Worm (Caenorhabditis elegans): ENCODE results near the gene ZK262.4.

ZK262.4 gene

DNA sequence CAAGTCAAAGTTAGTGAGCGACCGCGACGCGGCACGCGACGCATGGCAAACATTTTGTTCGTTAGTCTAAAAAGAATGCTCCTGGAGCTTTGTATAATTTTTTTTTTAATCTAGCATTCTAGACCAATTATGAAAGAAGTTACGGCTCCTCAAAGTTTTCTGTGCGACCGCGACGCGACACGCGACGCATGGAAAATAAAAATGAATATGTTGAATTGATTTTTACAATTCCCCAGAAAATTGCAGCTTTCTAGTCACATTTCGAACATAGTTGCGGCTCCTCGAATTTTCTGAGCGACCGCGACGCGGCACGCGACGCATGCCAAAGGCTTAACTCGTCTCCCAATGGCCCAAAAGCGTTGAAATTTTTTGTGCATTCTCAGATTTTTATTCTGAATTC is at the start of gene ZK262.4:
Gene ZK262.4 (minus strand): TSS at position 101 of the 400 bp plus-strand sequence.
- TF ChIP-seq ceh-82 (tag; optimal IDR thresholded peaks at IDR 0.05) (no peak), vab-15 (tag; optimal IDR thresholded peaks at IDR 0.05) (no peak), F16B12.6 (tag; optimal IDR thresholded peaks at IDR 0.05) (no peak), aha-1 (tag; optimal IDR thresholded peaks at IDR 0.05) (no peak), nhr-11 (tag; optimal IDR thresholded peaks at IDR 0.05) (no peak), nhr-76 (tag; optimal IDR thresholded peaks at IDR 0.05) (no peak), efl-3 (GFP tag; optimal IDR thresholded peaks at IDR 0.05) (no peak), isw-1 (GFP tag; IDR thresholded peaks at IDR 0.05) (no peak), swsn-7 (tag; optimal IDR thresholded peaks at IDR 0.05) (no peak), fkh-8 (tag; optimal IDR thresholded peaks at IDR 0.05) (no peak), alr-1 (tag; optimal IDR thresholded peaks at IDR 0.05; ENCODE audit: borderline replicate concordance) (no peak), pag-3 (tag; optimal IDR thresholded peaks at IDR 0.05; ENCODE audit: borderline replicate concordance, insufficient read depth) (no peak), lin-13 (GFP tag; optimal IDR thresholded peaks at IDR 0.05) (no peak), lir-3 (tag; optimal IDR thresholded peaks at IDR 0.05; ENCODE audit: poor library complexity) (no peak), nhr-237 (tag; optimal IDR thresholded peaks at IDR 0.05) (no peak)

DNA sequence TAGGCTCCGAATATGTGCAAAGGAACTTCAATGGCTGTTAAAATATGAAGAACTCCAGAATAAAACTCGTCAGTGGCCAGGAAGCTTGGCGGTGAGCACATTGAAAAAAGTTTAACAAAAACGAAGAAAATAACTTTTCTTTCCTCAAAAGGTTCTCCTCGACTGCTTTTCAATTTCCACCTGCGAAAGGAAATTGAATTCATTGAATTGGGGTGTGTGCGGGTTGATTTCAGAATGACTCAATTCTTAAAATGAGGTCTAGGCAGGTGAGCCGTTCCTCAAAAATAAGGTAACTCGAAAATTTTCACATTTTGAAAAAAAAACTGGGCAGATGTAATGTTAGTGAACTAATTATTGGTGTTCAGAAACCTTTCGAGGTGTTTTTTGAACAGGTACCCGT is 49.0 kb upstream of the ZK262.4 start, which contains the start of gene srh-182:
Gene srh-182 (minus strand): TSS at position 101 of the 400 bp plus-strand sequence.
- TF ChIP-seq sptf-1 (tag; optimal IDR thresholded peaks at IDR 0.05) (no peak), hlh-4 (tag; optimal IDR thresholded peaks at IDR 0.05) (peak; percentile 41)

DNA sequence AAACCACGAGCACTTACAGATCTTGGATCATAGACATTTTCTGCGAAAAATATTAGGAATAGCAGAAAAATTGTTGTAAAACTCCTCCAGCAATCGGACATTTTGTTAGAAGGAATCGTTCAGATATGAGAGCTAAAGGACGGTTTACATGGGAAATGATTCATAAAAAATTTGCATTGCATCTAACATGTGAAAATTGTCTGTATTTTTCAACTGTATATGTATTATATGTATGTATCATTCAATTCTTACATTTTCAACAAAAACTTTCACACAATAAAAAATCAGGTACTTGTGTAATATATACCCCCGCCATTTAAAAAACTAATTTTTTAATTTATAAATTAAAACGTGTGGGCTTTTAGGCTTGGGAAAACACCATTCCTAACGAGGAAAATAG is 43.7 kb upstream of the ZK262.4 start, which contains the start of gene ZK228.13:
Gene ZK228.13 (minus strand): TSS at position 101 of the 400 bp plus-strand sequence.
- TF ChIP-seq pax-3 (tag; optimal IDR thresholded peaks at IDR 0.05) (no peak), fkh-10 (GFP tag; optimal IDR thresholded peaks at IDR 0.05) (no peak), nhr-71 (tag; optimal IDR thresholded peaks at IDR 0.05) (no peak), nhr-28 (tag; optimal IDR thresholded peaks at IDR 0.05) (no peak), skn-1 (tag; optimal IDR thresholded peaks at IDR 0.05) (no peak), nhr-77 (tag; optimal IDR thresholded peaks at IDR 0.05) (no peak), dpl-1 (GFP tag; optimal IDR thresholded peaks at IDR 0.05) (no peak), efl-1 (optimal IDR thresholded peaks at IDR 0.05) (no peak), efl-1 (GFP tag; optimal IDR thresholded peaks at IDR 0.05 in 1 of 2) (no peak), unc-30 (tag; optimal IDR thresholded peaks at IDR 0.05) (no peak), hlh-4 (tag; optimal IDR thresholded peaks at IDR 0.05) (no peak), aly-2 (tag; optimal IDR thresholded peaks at IDR 0.05) (no peak), nhr-237 (tag; optimal IDR thresholded peaks at IDR 0.05) (no peak), ceh-88 (GFP tag; IDR thresholded peaks at IDR 0.05) (no peak), mab-9 (GFP tag; IDR thresholded peaks at IDR 0.05) (no peak), mdl-1 (tag; optimal IDR thresholded peaks at IDR 0.05) (no peak), fkh-4 (tag; optimal IDR thresholded peaks at IDR 0.05; ENCODE audit: borderline replicate concordance) (no peak), rnt-1 (tag; optimal IDR thresholded peaks at IDR 0.05) (no peak), zip-4 (GFP tag; optimal IDR thresholded peaks at IDR 0.05) (no peak)

DNA sequence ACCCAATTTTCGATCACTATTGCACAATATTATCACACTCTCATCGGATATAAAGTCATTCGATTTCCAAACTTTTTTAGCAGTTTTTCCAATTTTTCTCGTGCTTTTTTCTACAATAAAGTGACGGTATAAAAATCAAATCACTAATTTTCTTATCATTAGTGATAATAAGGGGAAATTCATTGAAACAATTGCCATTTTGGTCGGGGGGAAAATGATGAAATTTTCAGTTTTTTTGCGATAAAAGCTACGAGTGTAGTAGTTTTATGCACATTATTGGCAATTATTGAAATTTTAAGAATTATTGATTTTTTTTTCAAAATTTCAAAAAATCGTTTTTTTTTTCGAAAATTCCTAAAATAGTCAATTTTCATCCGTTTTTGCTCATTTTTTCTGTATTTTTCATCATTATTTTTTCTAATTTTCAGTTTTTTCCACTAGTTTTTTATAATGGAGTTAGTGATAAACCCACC is 38.0 kb upstream of the ZK262.4 start, which contains the start of gene ZK228.4:
Gene ZK228.4 (plus strand): TSS at position 423 of the 473 bp plus-strand sequence.
- TF ChIP-seq pqm-1 (tag; optimal IDR thresholded peaks at IDR 0.05), result peak; percentile 6
- no peak for TF ChIP-seq unc-30 (tag; optimal IDR thresholded peaks at IDR 0.05)
- TF ChIP-seq aha-1 (tag; optimal IDR thresholded peaks at IDR 0.05), result no peak
- no peak for TF ChIP-seq ets-5 (GFP tag; IDR thresholded peaks at IDR 0.05)
- TF ChIP-seq C34B4.2 (tag; optimal IDR thresholded peaks at IDR 0.05), result no peak
- TF ChIP-seq grh-1 (GFP tag; IDR thresholded peaks at IDR 0.05), result no peak
- TF ChIP-seq hlh-4 (tag; optimal IDR thresholded peaks at IDR 0.05), result no peak
- TF ChIP-seq lin-15B (tag; optimal IDR thresholded peaks at IDR 0.05), result no peak
- peak; percentile 55 for TF ChIP-seq elt-2 (tag; optimal IDR thresholded peaks at IDR 0.05)
- no peak for TF ChIP-seq nhr-28 (tag; optimal IDR thresholded peaks at IDR 0.05)
